Worm (Caenorhabditis elegans): ENCODE results near the gene R09D1.12.

DNA sequence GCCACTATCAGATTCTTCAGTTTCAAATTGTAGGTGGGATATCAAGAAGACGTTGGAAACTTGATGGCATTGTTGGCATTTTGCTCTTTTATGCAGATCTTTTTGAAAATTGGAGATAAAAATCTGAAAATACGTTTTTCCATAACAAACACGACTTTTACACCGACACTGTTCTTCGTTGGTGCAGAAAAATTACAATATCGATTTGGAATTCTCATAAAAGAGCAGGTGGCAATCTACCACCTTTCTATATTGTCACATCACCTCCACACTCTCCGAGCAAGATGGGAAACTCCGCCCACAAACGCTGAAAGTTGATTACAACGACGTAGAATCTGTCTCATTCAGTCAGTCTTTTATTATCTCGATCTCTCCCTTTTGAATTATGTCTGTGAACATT lies 44.6 kb downstream of the R09D1.12 start, which contains the start of gene arrd-2:
- no peak for TF ChIP-seq nhr-237 (tag; optimal IDR thresholded peaks at IDR 0.05)
- no peak for TF ChIP-seq nhr-76 (tag; optimal IDR thresholded peaks at IDR 0.05)
- TF ChIP-seq mls-2 (tag; optimal IDR thresholded peaks at IDR 0.05) = no peak
- TF ChIP-seq hlh-1 (tag; optimal IDR thresholded peaks at IDR 0.05) = no peak
- no peak for TF ChIP-seq pha-4 (tag; optimal IDR thresholded peaks at IDR 0.05)
- no peak for TF ChIP-seq nhr-12 (tag; optimal IDR thresholded peaks at IDR 0.05)
